Fruit fly (Drosophila melanogaster) whole organism, embryonic: ENCODE measurements around the gene CG14110.

Source experiments
- Ada2b ChIP-seq: fragments of 200-800 bp; sonication (Bioruptor generic); IDR thresholded peaks from 2 replicates; pipeline ENCODE4 v1.3.6; 2022; ENCODE audit warnings: missing biosample characterization, missing genetic modification characterization
- Atf-2 ChIP-seq: fragments of 200-800 bp; sonication (Bioruptor generic); optimal IDR thresholded peaks from 2 replicates; lab custom pipeline; 2016; ENCODE audit warnings: missing biosample characterization, missing genetic modification characterization
- CG10959 ChIP-seq: fragments of 200-800 bp; sonication (Bioruptor generic); IDR thresholded peaks from 2 replicates; pipeline ENCODE4 v1.3.6; 2022; ENCODE audit warnings: missing biosample characterization, missing genetic modification characterization
- CG12299 ChIP-seq: fragments of 200-800 bp; sonication (Bioruptor generic); optimal IDR thresholded peaks from 2 replicates; lab custom pipeline; 2018; ENCODE audit warnings: missing biosample characterization, mild to moderate bottlenecking, missing genetic modification characterization
- CG1233 ChIP-seq: fragments of 200-800 bp; sonication (Bioruptor generic); optimal IDR thresholded peaks from 4 replicates; lab custom pipeline; 2018; ENCODE audit warnings: missing biosample characterization, mild to moderate bottlenecking, missing genetic modification characterization
- CG14014 ChIP-seq: fragments of 200-800 bp; sonication (Bioruptor generic); IDR thresholded peaks from 2 replicates; pipeline ENCODE4 v1.3.6; 2022; ENCODE audit warnings: missing biosample characterization, missing genetic modification characterization
- CG14965 ChIP-seq: fragments of 200-800 bp; sonication (Bioruptor generic); optimal IDR thresholded peaks from 2 replicates; lab custom pipeline; 2016; ENCODE audit warnings: missing biosample characterization, missing genetic modification characterization, borderline replicate concordance
- CG15011 ChIP-seq: fragments of 200-800 bp; sonication (Bioruptor generic); optimal IDR thresholded peaks from 3 replicates; lab custom pipeline; 2018; ENCODE audit warnings: missing biosample characterization, mild to moderate bottlenecking, missing genetic modification characterization
- CG16815 ChIP-seq: fragments of 200-800 bp; sonication (Bioruptor generic); optimal IDR thresholded peaks from 3 replicates; lab custom pipeline; 2017; ENCODE audit warnings: missing biosample characterization, mild to moderate bottlenecking, missing genetic modification characterization
- CG16863 ChIP-seq: fragments of 200-800 bp; sonication (Bioruptor generic); optimal IDR thresholded peaks from 3 replicates; lab custom pipeline; 2016; ENCODE audit warnings: missing biosample characterization, missing genetic modification characterization
- CG17328 ChIP-seq: fragments of 200-800 bp; sonication (Bioruptor generic); IDR thresholded peaks from 2 replicates; pipeline ENCODE4 v1.3.6; 2022; ENCODE audit warnings: missing biosample characterization, missing genetic modification characterization
- CG17802 ChIP-seq: fragments of 200-800 bp; sonication (Bioruptor generic); optimal IDR thresholded peaks from 2 replicates; lab custom pipeline; 2018; ENCODE audit warnings: missing biosample characterization, mild to moderate bottlenecking, missing genetic modification characterization, moderate library complexity
- CG18619 ChIP-seq: fragments of 200-800 bp; sonication (Bioruptor generic); optimal IDR thresholded peaks from 3 replicates; lab custom pipeline; 2017; ENCODE audit warnings: missing biosample characterization, mild to moderate bottlenecking, missing genetic modification characterization
- CG2116 ChIP-seq: fragments of 200-800 bp; sonication (Bioruptor generic); optimal IDR thresholded peaks from 3 replicates; lab custom pipeline; 2018; ENCODE audit warnings: missing biosample characterization, mild to moderate bottlenecking, missing genetic modification characterization
- CG2129 ChIP-seq: fragments of 200-800 bp; sonication (Bioruptor generic); IDR thresholded peaks from 2 replicates; pipeline ENCODE4 v1.3.6; 2022; ENCODE audit warnings: missing biosample characterization, missing genetic modification characterization; ENCODE audit not compliant: partially characterized antibody
- CG31441 ChIP-seq: fragments of 200-800 bp; sonication (Bioruptor generic); IDR thresholded peaks from 2 replicates; pipeline ENCODE4 v1.3.6; 2022; ENCODE audit warnings: missing biosample characterization, missing genetic modification characterization
- CG3995 ChIP-seq: fragments of 200-800 bp; sonication (Bioruptor generic); optimal IDR thresholded peaks from 3 replicates; lab custom pipeline; 2016; ENCODE audit warnings: missing biosample characterization, missing genetic modification characterization
- CG4707 ChIP-seq: fragments of 200-800 bp; sonication (Bioruptor generic); optimal IDR thresholded peaks from 2 replicates; lab custom pipeline; 2018; ENCODE audit warnings: missing biosample characterization, mild to moderate bottlenecking, missing genetic modification characterization, moderate library complexity
- CG6254 ChIP-seq: fragments of 200-800 bp; sonication (Bioruptor generic); optimal IDR thresholded peaks from 3 replicates; lab custom pipeline; 2017; ENCODE audit warnings: mild to moderate bottlenecking, missing biosample characterization, missing genetic modification reagents, missing genetic modification characterization
- CG7271 ChIP-seq: fragments of 200-800 bp; sonication (Bioruptor generic); optimal IDR thresholded peaks from 2 replicates; lab custom pipeline; 2018; ENCODE audit warnings: missing biosample characterization, mild to moderate bottlenecking, missing genetic modification characterization, moderate library complexity
- CG7786 ChIP-seq: fragments of 200-800 bp; sonication (Bioruptor generic); optimal IDR thresholded peaks from 2 replicates; lab custom pipeline; 2016; ENCODE audit warnings: missing biosample characterization, missing genetic modification characterization
- CG7928 ChIP-seq: fragments of 200-800 bp; sonication (Bioruptor generic); optimal IDR thresholded peaks from 2 replicates; lab custom pipeline; 2017; ENCODE audit warnings: missing biosample characterization, mild to moderate bottlenecking, missing genetic modification characterization
- CG8924 ChIP-seq: fragments of 200-800 bp; optimal IDR thresholded peaks from 3 replicates; lab custom pipeline; 2019; ENCODE audit warnings: missing biosample characterization, mild to moderate bottlenecking, missing genetic modification characterization, moderate library complexity
- Doc3 ChIP-seq: fragments of 200-800 bp; sonication (Bioruptor generic); IDR thresholded peaks from 3 replicates; pipeline ENCODE4 v1.3.6; 2022; ENCODE audit warnings: missing biosample characterization, missing genetic modification characterization; ENCODE audit not compliant: partially characterized antibody
- Ets97D ChIP-seq: fragments of 200-800 bp; sonication (Bioruptor generic); optimal IDR thresholded peaks from 3 replicates; lab custom pipeline; 2016; ENCODE audit warnings: missing biosample characterization, missing genetic modification characterization
- HLH4C ChIP-seq: fragments of 200-800 bp; sonication (Bioruptor generic); IDR thresholded peaks from 3 replicates; pipeline ENCODE4 v1.3.6; 2022; ENCODE audit warnings: missing biosample characterization, missing genetic modification characterization; ENCODE audit not compliant: partially characterized antibody
- HmgZ ChIP-seq: fragments of 200-800 bp; sonication (Bioruptor generic); optimal IDR thresholded peaks from 2 replicates; lab custom pipeline; 2018; ENCODE audit warnings: missing biosample characterization, mild to moderate bottlenecking, missing genetic modification characterization
- Hr3 ChIP-seq: fragments of 200-800 bp; sonication (Bioruptor generic); optimal IDR thresholded peaks from 3 replicates; lab custom pipeline; 2016; ENCODE audit warnings: missing biosample characterization, missing genetic modification characterization
- NC2α ChIP-seq: fragments of 200-800 bp; sonication (Bioruptor generic); optimal IDR thresholded peaks from 2 replicates; lab custom pipeline; 2016; ENCODE audit warnings: missing biosample characterization, missing genetic modification characterization
- TFAM ChIP-seq: fragments of 200-800 bp; sonication (Bioruptor generic); optimal IDR thresholded peaks from 2 replicates; lab custom pipeline; 2017; ENCODE audit warnings: missing biosample characterization, missing genetic modification characterization, inconsistent platforms
- abd-A ChIP-seq: fragments of 200-800 bp; sonication (Bioruptor generic); optimal IDR thresholded peaks from 3 replicates; lab custom pipeline; 2019; ENCODE audit warnings: missing biosample characterization, mild to moderate bottlenecking, missing genetic modification characterization, moderate library complexity
- bbx ChIP-seq: fragments of 200-800 bp; sonication (Bioruptor generic); IDR thresholded peaks from 2 replicates; pipeline ENCODE4 v1.3.6; 2022; ENCODE audit warnings: missing biosample characterization, missing genetic modification characterization; ENCODE audit not compliant: partially characterized antibody
- bsh ChIP-seq, 2 experiments: fragments of 200-800 bp; sonication (Bioruptor generic); optimal IDR thresholded peaks; 2 replicates each; lab custom pipeline; 2017 to 2018; ENCODE audit warnings: mild to moderate bottlenecking in 2 of 2, missing biosample characterization in 2 of 2, missing genetic modification characterization in 2 of 2, moderate library complexity in 1 of 2
- cad ChIP-seq: fragments of >200 bp; optimal IDR thresholded peaks from 2 replicates; lab custom pipeline; 2017; ENCODE audit warnings: missing biosample characterization, missing genetic modification characterization
- cato ChIP-seq: fragments of 200-800 bp; sonication (Bioruptor generic); optimal IDR thresholded peaks from 2 replicates; lab custom pipeline; 2016; ENCODE audit warnings: missing biosample characterization, missing genetic modification characterization, borderline replicate concordance
- chn ChIP-seq: fragments of 200-800 bp; sonication (Bioruptor generic); optimal IDR thresholded peaks from 2 replicates; lab custom pipeline; 2016; ENCODE audit warnings: missing biosample characterization, missing genetic modification characterization
- ci ChIP-seq: fragments of 200-800 bp; sonication (Bioruptor generic); IDR thresholded peaks from 3 replicates; pipeline ENCODE4 v1.3.6; 2022; ENCODE audit warnings: missing biosample characterization, missing genetic modification characterization
- dan ChIP-seq: fragments of 200-800 bp; sonication (Bioruptor generic); IDR thresholded peaks from 2 replicates; pipeline ENCODE4 v1.3.6; 2022; ENCODE audit warnings: missing biosample characterization, missing genetic modification characterization
- en ChIP-seq: fragments of 200-800 bp; sonication (Bioruptor generic); optimal IDR thresholded peaks from 2 replicates; lab custom pipeline; 2016; ENCODE audit warnings: missing biosample characterization, missing genetic modification characterization
- eve ChIP-seq, 2 experiments: fragments of >200 bp; optimal IDR thresholded peaks; 2 replicates each; lab custom pipeline; 2017; ENCODE audit warnings: missing biosample characterization in 2 of 2, missing genetic modification characterization in 2 of 2
- gem ChIP-seq: fragments of 200-800 bp; sonication (Bioruptor generic); optimal IDR thresholded peaks from 2 replicates; lab custom pipeline; 2019; ENCODE audit warnings: missing biosample characterization, mild to moderate bottlenecking, missing genetic modification characterization, moderate library complexity
- gt ChIP-seq: fragments of 200-800 bp; sonication (Bioruptor generic); IDR thresholded peaks from 2 replicates; pipeline ENCODE4 v1.3.6; 2022; ENCODE audit warnings: missing biosample characterization, missing genetic modification characterization
- insv ChIP-seq, 2 experiments: fragments of 200-800 bp; sonication (Bioruptor generic); optimal IDR thresholded peaks; 3 replicates each; lab custom pipeline; 2016 to 2018; ENCODE audit warnings: missing biosample characterization in 2 of 2, missing genetic modification characterization in 2 of 2
- jigr1 ChIP-seq: fragments of 200-800 bp; sonication (Bioruptor generic); IDR thresholded peaks from 3 replicates; pipeline ENCODE4 v1.3.6; 2022; ENCODE audit warnings: missing biosample characterization, missing genetic modification characterization
- org-1 ChIP-seq: fragments of 200-800 bp; sonication (Bioruptor generic); optimal IDR thresholded peaks from 2 replicates; lab custom pipeline; 2017; ENCODE audit warnings: missing biosample characterization, missing genetic modification characterization
- peb ChIP-seq: fragments of 200-800 bp; sonication (Bioruptor generic); IDR thresholded peaks from 2 replicates; pipeline ENCODE4 v1.3.6; 2022; ENCODE audit warnings: missing biosample characterization, missing genetic modification characterization
- pum ChIP-seq: fragments of 200-800 bp; sonication (Bioruptor generic); optimal IDR thresholded peaks from 2 replicates; lab custom pipeline; 2016; ENCODE audit warnings: missing biosample characterization, missing genetic modification characterization
- salm ChIP-seq: fragments of 200-800 bp; sonication (Bioruptor generic); optimal IDR thresholded peaks from 2 replicates; lab custom pipeline; 2018; ENCODE audit warnings: missing biosample characterization, mild to moderate bottlenecking, missing genetic modification characterization
- slou ChIP-seq: fragments of 200-800 bp; sonication (Bioruptor generic); optimal IDR thresholded peaks from 3 replicates; lab custom pipeline; 2016; ENCODE audit warnings: missing biosample characterization, missing genetic modification characterization
- vfl ChIP-seq: fragments of 200-800 bp; sonication (Bioruptor generic); optimal IDR thresholded peaks from 2 replicates; lab custom pipeline; 2016; ENCODE audit warnings: missing biosample characterization, missing genetic modification characterization

The CG14110 gene

DNA sequence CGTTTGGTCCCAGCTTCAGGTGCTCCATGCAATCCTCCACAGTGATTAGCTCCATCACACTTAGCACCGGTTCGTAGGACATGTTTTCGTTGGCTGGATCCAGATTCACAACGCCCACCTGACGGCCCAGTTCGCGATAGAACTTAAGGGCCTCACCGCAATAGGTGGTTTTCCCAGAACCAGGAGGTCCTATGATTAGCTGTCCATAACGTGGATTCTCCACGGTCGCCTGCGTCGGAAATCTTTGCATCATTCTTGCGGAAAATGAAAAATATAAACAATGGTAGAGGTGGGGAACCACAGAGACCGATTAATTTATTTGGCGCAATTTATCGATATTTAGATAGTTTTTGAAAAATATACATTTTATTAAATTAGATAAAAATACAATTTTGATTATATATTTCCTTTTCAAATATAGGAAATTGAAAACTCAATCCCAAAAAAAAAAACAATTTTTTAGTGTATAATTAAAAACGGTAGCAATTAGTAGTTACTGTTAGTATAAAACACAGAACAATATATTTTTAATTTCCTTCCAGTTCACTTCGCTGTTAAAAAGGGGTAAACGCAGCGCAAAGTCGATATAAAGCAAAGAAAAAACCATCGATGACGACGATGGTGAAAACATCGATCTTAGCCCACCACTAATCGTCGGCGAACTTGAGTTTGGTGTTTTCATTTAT lies 27.8 kb downstream of the CG14110 start, which contains the start of the genes CG10222 and flr:
CG10222 (minus strand) TSS at position 254 of the 686 bp plus-strand sequence.
flr (plus strand) TSS at position 644 of the 686 bp plus-strand sequence.
- TF ChIP-seq CG16863, result no peak
- TF ChIP-seq CG1233 (GFP tag; lab: Kevin White, UChicago), result no peak
- TF ChIP-seq Hr3 (GFP tag; lab: Kevin White, UChicago), result no peak
- no peak for TF ChIP-seq salm (tag; lab: Kevin White, UChicago)
- TF ChIP-seq CG14014 (GFP tag; lab: Robert Waterston, UW), result no peak
- TF ChIP-seq NC2α (GFP tag; lab: Kevin White, UChicago), result no peak
- peak; percentile 68; the same call in 2 of the 3 replicates for TF ChIP-seq Doc3 (GFP tag; lab: Robert Waterston, UW)
- no peak for TF ChIP-seq Ada2b (GFP tag; lab: Robert Waterston, UW)
- no peak for TF ChIP-seq peb
- peak; percentile 82 for TF ChIP-seq HLH4C
- peak; percentile 14; the same call in 1 of the 3 replicates for TF ChIP-seq jigr1 (GFP tag; lab: Robert Waterston, UW)
- no peak for TF ChIP-seq pum
- TF ChIP-seq CG4707 (GFP tag; lab: Kevin White, UChicago), result no peak
- peak; percentile 67 for TF ChIP-seq bbx (GFP tag; lab: Robert Waterston, UW)
- TF ChIP-seq CG2129 (GFP tag; lab: Robert Waterston, UW), result peak; percentile 46; the same call in 1 of the 2 replicates
- TF ChIP-seq HmgZ (tag; lab: Kevin White, UChicago), result no peak
- TF ChIP-seq chn (GFP tag; lab: Kevin White, UChicago), result no peak
- no peak for TF ChIP-seq CG6254
- no peak for TF ChIP-seq en
- TF ChIP-seq CG16815 (GFP tag; lab: Kevin White, UChicago), result no peak
- TF ChIP-seq CG14965, result no peak
- peak; percentile 13 for TF ChIP-seq Ets97D
- no peak for TF ChIP-seq CG8924 (tag; lab: Kevin White, UChicago)
- no peak for TF ChIP-seq CG12299 (tag; lab: Kevin White, UChicago)
- no peak for TF ChIP-seq CG17802 (tag; lab: Kevin White, UChicago)
- no peak for TF ChIP-seq ci (GFP tag; lab: Robert Waterston, UW)
- TF ChIP-seq gt (GFP tag; lab: Robert Waterston, UW), result no peak
- no peak for TF ChIP-seq CG7928 (GFP tag; lab: Kevin White, UChicago)
- TF ChIP-seq CG2116 (GFP tag; lab: Kevin White, UChicago), result peak; percentile 70
- TF ChIP-seq CG7786 (GFP tag; lab: Kevin White, UChicago), result no peak
- no peak for TF ChIP-seq org-1 (GFP tag; lab: Kevin White, UChicago)
- TF ChIP-seq CG31441 (GFP tag; lab: Robert Waterston, UW), result peak; percentile 45; the same call in 1 of the 2 replicates
- no peak for TF ChIP-seq insv (GFP tag; optimal IDR thresholded peaks at IDR 0.05; lab: Kevin White, UChicago)
- no peak for TF ChIP-seq eve (GFP tag; optimal IDR thresholded peaks at IDR 0.05; lab: Kevin White, UChicago)
- no peak for TF ChIP-seq dan
- no peak for TF ChIP-seq cato (GFP tag; lab: Kevin White, UChicago)
- TF ChIP-seq bsh (GFP tag; optimal IDR thresholded peaks at IDR 0.05; lab: Kevin White, UChicago), result no peak
- TF ChIP-seq TFAM (GFP tag; lab: Kevin White, UChicago), result no peak
- no peak for TF ChIP-seq CG18619
- no peak for TF ChIP-seq cad (GFP tag; lab: Kevin White, UChicago)
- no peak for TF ChIP-seq abd-A
- TF ChIP-seq Atf-2 (GFP tag; lab: Kevin White, UChicago), result no peak
- TF ChIP-seq CG15011 (GFP tag; lab: Kevin White, UChicago), result no peak
- no peak for TF ChIP-seq gem (tag; lab: Kevin White, UChicago)
- no peak for TF ChIP-seq CG17328 (GFP tag; lab: Robert Waterston, UW)
- TF ChIP-seq slou (GFP tag; lab: Kevin White, UChicago), result no peak
- TF ChIP-seq CG7271 (tag; lab: Kevin White, UChicago), result no peak
- TF ChIP-seq vfl (GFP tag; lab: Kevin White, UChicago), result no peak
- TF ChIP-seq CG10959 (GFP tag; lab: Robert Waterston, UW), result no peak
- peak; percentile 17 for TF ChIP-seq CG3995 (GFP tag; lab: Kevin White, UChicago)
